Worm (Caenorhabditis elegans) whole organism, early embryonic: ENCODE data around the gene drap-1.

Source experiments
- B0310.2 ChIP-seq: sonication (generic microtip); optimal IDR thresholded peaks from 2 replicates; lab custom pipeline; 2016; ENCODE audit warnings: mild to moderate bottlenecking, missing genetic modification characterization, missing compliant biosample characterization
- F13C5.2 ChIP-seq: sonication (generic microtip); optimal IDR thresholded peaks from 2 replicates; lab custom pipeline; 2017; ENCODE audit warnings: mild to moderate bottlenecking, missing genetic modification characterization, inconsistent platforms, missing compliant biosample characterization
- aly-1 ChIP-seq: sonication (generic microtip); optimal IDR thresholded peaks from 2 replicates; lab custom pipeline; 2016; ENCODE audit warnings: missing genetic modification characterization, missing compliant biosample characterization
- ama-1 ChIP-seq: fragments of 150-350 bp; optimal IDR thresholded peaks from 2 replicates; lab custom pipeline; 2014
- ceh-13 ChIP-seq: fragments of 200-800 bp; sonication (Bioruptor generic); optimal IDR thresholded peaks from 2 replicates; lab custom pipeline; 2018; ENCODE audit warnings: mild to moderate bottlenecking, missing genetic modification characterization, missing compliant biosample characterization
- ceh-36 ChIP-seq: sonication (generic microtip); optimal IDR thresholded peaks from 2 replicates; lab custom pipeline; 2016; ENCODE audit warnings: missing genetic modification characterization, inconsistent platforms, missing compliant biosample characterization
- ets-7 ChIP-seq: sonication (generic microtip); optimal IDR thresholded peaks from 2 replicates; lab custom pipeline; 2016; ENCODE audit warnings: missing genotype, missing genetic modification characterization, missing compliant biosample characterization
- flt-1 ChIP-seq: fragments of 200-800 bp; sonication (Bioruptor generic); IDR thresholded peaks from 2 replicates; pipeline ENCODE4 v1.3.6; 2022; ENCODE audit warnings: missing genetic modification characterization, missing compliant biosample characterization
- hmbx-1 ChIP-seq: sonication (generic microtip); optimal IDR thresholded peaks from 2 replicates; lab custom pipeline; 2016; ENCODE audit warnings: mild to moderate bottlenecking, missing genetic modification characterization, missing compliant biosample characterization
- hmg-4 ChIP-seq: fragments of 200-800 bp; sonication (Bioruptor generic); optimal IDR thresholded peaks from 2 replicates; lab custom pipeline; 2018; ENCODE audit warnings: mild to moderate bottlenecking, missing genetic modification characterization, missing compliant biosample characterization
- hnd-1 ChIP-seq: sonication (generic microtip); optimal IDR thresholded peaks from 2 replicates; lab custom pipeline; 2016; ENCODE audit warnings: missing genetic modification characterization, missing compliant biosample characterization
- pes-1 ChIP-seq: fragments of 200-800 bp; sonication (Bioruptor generic); IDR thresholded peaks from 2 replicates; pipeline ENCODE4 v1.3.6; 2022; ENCODE audit warnings: missing genetic modification reagents, missing genetic modification characterization, missing compliant biosample characterization
- scrt-1 ChIP-seq: fragments of 200-800 bp; sonication (Bioruptor generic); IDR thresholded peaks from 2 replicates; pipeline ENCODE4 v1.3.6; 2022; ENCODE audit warnings: missing genetic modification characterization, missing compliant biosample characterization
- sea-1 ChIP-seq: fragments of 200-800 bp; sonication (Bioruptor generic); conservative IDR thresholded peaks from 2 replicates; pipeline ENCODE4 v1.3.6; 2022; ENCODE audit warnings: missing genetic modification characterization, missing compliant biosample characterization
- tbx-11 ChIP-seq: fragments of 200-800 bp; sonication (Bioruptor generic); IDR thresholded peaks from 2 replicates; pipeline ENCODE4 v1.3.6; 2022; ENCODE audit warnings: missing genetic modification characterization, missing compliant biosample characterization
- tbx-37 ChIP-seq: fragments of 200-800 bp; sonication (Bioruptor generic); conservative IDR thresholded peaks from 2 replicates; pipeline ENCODE4 v1.3.6; 2022; ENCODE audit warnings: missing genetic modification reagents, missing genetic modification characterization, missing compliant biosample characterization
- tra-4 ChIP-seq: sonication (generic microtip); optimal IDR thresholded peaks from 2 replicates; lab custom pipeline; 2017; ENCODE audit warnings: missing genetic modification characterization, missing compliant biosample characterization

The drap-1 gene

ce11 chrV:9709747-9710146 lies 20.2 kb upstream of the drap-1 start, which contains the start of gene tag-120:
TSS of gene tag-120 (minus strand) at chrV:9709814.
- TF ChIP-seq aly-1 (tag; lab: Kevin White, UChicago) (no peak), tra-4 (tag; lab: Kevin White, UChicago) (no peak), ets-7 (tag; lab: Kevin White, UChicago) (no peak), ceh-13 (GFP tag; lab: Kevin White, UChicago) (no peak), hmg-4 (GFP tag; lab: Kevin White, UChicago) (no peak), ama-1 (no peak), sea-1 (GFP tag; lab: Robert Waterston, UW) (no peak), hmbx-1 (no peak), flt-1 (GFP tag; lab: Robert Waterston, UW) (no peak), tbx-37 (no peak), ceh-36 (tag; lab: Kevin White, UChicago) (no peak), pes-1 (GFP tag; lab: Robert Waterston, UW) (no peak), F13C5.2 (tag; lab: Kevin White, UChicago) (no peak), hnd-1 (tag; lab: Kevin White, UChicago) (no peak), tbx-11 (no peak), B0310.2 (no peak), scrt-1 (no peak)

ce11 chrV:9711174-9711573 lies 18.7 kb upstream of the drap-1 start:
- TF ChIP-seq flt-1 (GFP tag; lab: Robert Waterston, UW) (no peak), scrt-1 (no peak), hmbx-1 (no peak), ets-7 (tag; lab: Kevin White, UChicago) (no peak), B0310.2 (no peak), sea-1 (GFP tag; lab: Robert Waterston, UW) (no peak), pes-1 (GFP tag; lab: Robert Waterston, UW) (no peak), hnd-1 (tag; lab: Kevin White, UChicago) (no peak), tbx-11 (no peak), ceh-13 (GFP tag; lab: Kevin White, UChicago) (no peak)

DNA sequence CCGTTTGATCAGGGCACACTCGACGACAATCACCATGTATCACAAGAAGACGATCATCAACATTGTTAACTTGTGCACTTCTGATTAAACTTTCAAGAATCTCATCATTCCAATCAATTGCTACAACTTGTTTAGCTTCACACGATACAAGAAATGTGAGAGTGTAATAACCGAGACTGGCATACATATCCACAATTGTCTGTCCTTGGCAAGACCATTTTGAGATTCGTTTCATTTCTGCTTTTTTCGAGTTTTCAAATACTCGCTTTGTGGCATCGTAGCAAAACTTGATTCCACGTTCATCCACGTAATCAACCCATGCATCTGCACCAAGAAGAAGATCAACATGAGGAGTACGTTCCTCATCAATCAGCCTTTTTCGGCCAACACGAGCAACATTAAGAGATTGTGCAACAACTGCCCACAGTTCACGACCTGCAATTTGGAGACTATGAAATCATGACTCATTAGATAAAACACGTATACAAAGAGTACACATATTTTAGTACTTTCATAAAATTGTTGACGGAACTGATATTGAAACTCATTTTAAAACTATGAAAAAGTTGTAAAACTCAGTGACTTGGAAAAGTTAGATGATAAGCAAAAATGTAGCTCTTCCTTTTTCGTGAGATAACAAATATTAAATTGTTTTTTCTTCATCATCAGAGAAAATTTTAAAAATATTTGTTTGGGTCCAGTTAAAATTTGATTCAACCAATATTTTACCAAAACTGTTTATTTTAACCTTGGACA lies 17.3 kb upstream of the drap-1 start:
- no peak for TF ChIP-seq flt-1 (GFP tag; lab: Robert Waterston, UW)
- no peak for TF ChIP-seq tbx-37
- no peak for TF ChIP-seq hmbx-1
- TF ChIP-seq tbx-11 = no peak
- TF ChIP-seq F13C5.2 (tag; lab: Kevin White, UChicago) = no peak
- no peak for TF ChIP-seq ets-7 (tag; lab: Kevin White, UChicago)
- no peak for TF ChIP-seq hmg-4 (GFP tag; lab: Kevin White, UChicago)
- TF ChIP-seq ceh-13 (GFP tag; lab: Kevin White, UChicago) = no peak
- TF ChIP-seq pes-1 (GFP tag; lab: Robert Waterston, UW) = no peak
- TF ChIP-seq ceh-36 (tag; lab: Kevin White, UChicago) = no peak

- TF ChIP-seq hmg-4 (GFP tag; lab: Kevin White, UChicago) (no peak), ceh-36 (tag; lab: Kevin White, UChicago) (no peak), F13C5.2 (tag; lab: Kevin White, UChicago) (no peak), tbx-37 (no peak), tra-4 (tag; lab: Kevin White, UChicago) (no peak), hmbx-1 (no peak)
Measured at ce11 chrV:9713532-9713931, 16.4 kb upstream of the drap-1 start, which contains the start of gene F40F9.10. TSS of gene F40F9.10 (minus strand) at chrV:9713632.

- TF ChIP-seq hmg-4 (GFP tag; lab: Kevin White, UChicago) = no peak
- no peak for TF ChIP-seq B0310.2
- no peak for TF ChIP-seq ceh-13 (GFP tag; lab: Kevin White, UChicago)
- no peak for TF ChIP-seq pes-1 (GFP tag; lab: Robert Waterston, UW)
- no peak for TF ChIP-seq ceh-36 (tag; lab: Kevin White, UChicago)
Measured at ce11 chrV:9714909-9715308, 15.0 kb upstream of the drap-1 start, which contains the start of gene F40F9.3. TSS of gene F40F9.3 (plus strand) at chrV:9715209.

DNA sequence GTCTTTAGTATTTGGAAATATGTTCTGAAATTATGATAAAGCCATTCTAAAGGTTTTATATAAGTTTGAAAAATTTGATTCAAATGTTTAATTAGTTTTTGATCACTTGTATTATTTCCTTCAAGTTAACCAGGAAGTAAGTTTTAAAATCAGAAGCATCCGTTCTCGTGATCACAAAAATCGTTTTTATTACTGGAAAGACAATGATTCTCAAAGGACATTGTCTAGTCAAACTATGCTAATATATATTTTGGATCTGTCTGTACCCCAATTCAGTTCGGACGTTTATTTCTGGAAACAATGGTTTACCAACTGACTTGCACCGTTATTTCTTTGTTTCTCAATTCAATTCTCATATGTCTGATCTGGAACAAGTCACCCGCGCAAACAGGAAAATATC lies 13.5 kb upstream of the drap-1 start, which contains the start of gene str-188:
TSS of gene str-188 (plus strand) at position 301 of the 400 bp plus-strand sequence.
- no peak for TF ChIP-seq F13C5.2 (tag; lab: Kevin White, UChicago)
- TF ChIP-seq tra-4 (tag; lab: Kevin White, UChicago) = no peak
- TF ChIP-seq tbx-11 = no peak
- no peak for TF ChIP-seq tbx-37
- no peak for TF ChIP-seq hnd-1 (tag; lab: Kevin White, UChicago)
- no peak for TF ChIP-seq hmbx-1
- TF ChIP-seq aly-1 (tag; lab: Kevin White, UChicago) = no peak
- no peak for TF ChIP-seq pes-1 (GFP tag; lab: Robert Waterston, UW)
- TF ChIP-seq ceh-36 (tag; lab: Kevin White, UChicago) = no peak
- TF ChIP-seq ets-7 (tag; lab: Kevin White, UChicago) = no peak
- TF ChIP-seq ama-1 = no peak
- TF ChIP-seq hmg-4 (GFP tag; lab: Kevin White, UChicago) = no peak
- no peak for TF ChIP-seq flt-1 (GFP tag; lab: Robert Waterston, UW)
- no peak for TF ChIP-seq scrt-1
- no peak for TF ChIP-seq ceh-13 (GFP tag; lab: Kevin White, UChicago)
- TF ChIP-seq B0310.2 = no peak
- TF ChIP-seq sea-1 (GFP tag; lab: Robert Waterston, UW) = no peak

- no peak for TF ChIP-seq pes-1 (GFP tag; lab: Robert Waterston, UW)
- no peak for TF ChIP-seq tbx-37
- no peak for TF ChIP-seq sea-1 (GFP tag; lab: Robert Waterston, UW)
- no peak for TF ChIP-seq ets-7 (tag; lab: Kevin White, UChicago)
- TF ChIP-seq aly-1 (tag; lab: Kevin White, UChicago) = no peak
- no peak for TF ChIP-seq hnd-1 (tag; lab: Kevin White, UChicago)
- no peak for TF ChIP-seq ama-1
- TF ChIP-seq B0310.2 = no peak
- TF ChIP-seq scrt-1 = no peak
- TF ChIP-seq flt-1 (GFP tag; lab: Robert Waterston, UW) = no peak
- no peak for TF ChIP-seq tra-4 (tag; lab: Kevin White, UChicago)
- no peak for TF ChIP-seq hmg-4 (GFP tag; lab: Kevin White, UChicago)
- no peak for TF ChIP-seq tbx-11
- TF ChIP-seq ceh-36 (tag; lab: Kevin White, UChicago) = no peak
- TF ChIP-seq hmbx-1 = no peak
Measured at ce11 chrV:9724021-9724671, 5.8 kb upstream of the drap-1 start, which contains the start of gene slcr-46.3. TSS of gene slcr-46.3 (minus strand) at chrV:9724106.
